Worm (Caenorhabditis elegans): Measurements from ENCODE around the gene T28H11.8.

The T28H11.8 gene

DNA sequence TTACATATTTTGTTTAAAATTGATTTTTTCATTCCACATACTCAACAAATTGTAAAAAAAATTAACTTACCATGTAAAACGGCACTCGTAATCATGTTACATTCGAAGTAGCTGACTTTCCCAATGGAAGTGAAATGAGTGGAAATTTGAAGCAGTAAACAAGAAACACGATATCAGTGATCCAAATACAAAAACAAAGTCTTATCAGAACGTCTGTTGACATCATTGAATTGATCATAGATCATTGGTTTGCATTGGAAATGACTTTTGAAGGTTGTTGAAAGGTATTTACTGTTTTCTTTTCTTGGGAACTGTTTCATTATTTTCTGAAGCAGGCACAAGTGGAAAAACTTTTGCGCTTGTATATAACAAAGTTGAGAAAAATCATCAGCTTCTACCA is 44.4 kb downstream of the T28H11.8 start, which contains the start of gene Y9C9A.16:
TSS of gene Y9C9A.16 (minus strand) at position 131 of the 400 bp plus-strand sequence.
- TF ChIP-seq tbx-37 (GFP tag; conservative IDR thresholded peaks at IDR 0.05) (no peak), hmbx-1 (tag; optimal IDR thresholded peaks at IDR 0.05) (no peak), tra-4 (tag; optimal IDR thresholded peaks at IDR 0.05) (no peak), hnd-1 (tag; optimal IDR thresholded peaks at IDR 0.05) (no peak), scrt-1 (GFP tag; IDR thresholded peaks at IDR 0.05) (no peak), F13C5.2 (tag; optimal IDR thresholded peaks at IDR 0.05) (no peak), ama-1 (optimal IDR thresholded peaks at IDR 0.05) (no peak), pes-1 (GFP tag; IDR thresholded peaks at IDR 0.05) (no peak), tbx-11 (GFP tag; IDR thresholded peaks at IDR 0.05) (no peak), sea-1 (GFP tag; conservative IDR thresholded peaks at IDR 0.05) (no peak), ceh-36 (tag; optimal IDR thresholded peaks at IDR 0.05) (no peak), aly-1 (tag; optimal IDR thresholded peaks at IDR 0.05) (no peak), flt-1 (GFP tag; IDR thresholded peaks at IDR 0.05) (no peak), ets-7 (tag; optimal IDR thresholded peaks at IDR 0.05) (no peak), B0310.2 (tag; optimal IDR thresholded peaks at IDR 0.05) (no peak), hmg-4 (GFP tag; optimal IDR thresholded peaks at IDR 0.05) (no peak), ceh-13 (GFP tag; optimal IDR thresholded peaks at IDR 0.05) (no peak)

ce11 chrIV:4969419-4969818 is 51.0 kb downstream of the T28H11.8 start, which contains the start of gene Y9C9A.13:
Gene Y9C9A.13 (minus strand): TSS chrIV:4969519.
- TF ChIP-seq F13C5.2 (tag; optimal IDR thresholded peaks at IDR 0.05), result no peak
